Fruit fly (Drosophila melanogaster): ENCODE results near the gene ETHR.

ETHR gene

dm6 chr3R:21297387-21297956 is 50.7 kb downstream of the ETHR start:
- TF ChIP-seq tai (GFP tag; optimal IDR thresholded peaks at IDR 0.05) (peak; percentile 61), sv (GFP tag; optimal IDR thresholded peaks at IDR 0.05) (no peak), rgr (GFP tag; optimal IDR thresholded peaks at IDR 0.05) (peak; percentile 40), fru (GFP tag; optimal IDR thresholded peaks at IDR 0.05) (no peak), GATAd (GFP tag; optimal IDR thresholded peaks at IDR 0.05) (no peak), Hr83 (GFP tag; optimal IDR thresholded peaks at IDR 0.05; ENCODE audit: poor library complexity, severe bottlenecking) (peak; percentile 87), woc (GFP tag; optimal IDR thresholded peaks at IDR 0.05) (peak; percentile 1), usp (GFP tag; optimal IDR thresholded peaks at IDR 0.05) (no peak), Dfd (GFP tag; optimal IDR thresholded peaks at IDR 0.05) (no peak), Rel (GFP tag; optimal IDR thresholded peaks at IDR 0.05) (no peak), Rel (tag; optimal IDR thresholded peaks at IDR 0.05) (peak; percentile 55), Vsx2 (GFP tag; optimal IDR thresholded peaks at IDR 0.05; ENCODE audit: partially characterized antibody) (no peak), Mio (GFP tag; optimal IDR thresholded peaks at IDR 0.05) (no peak), Dif (GFP tag; optimal IDR thresholded peaks at IDR 0.05; ENCODE audit: partially characterized antibody) (peak; percentile 82), HLH106 (tag; optimal IDR thresholded peaks at IDR 0.05) (no peak), dmrt93B (GFP tag; optimal IDR thresholded peaks at IDR 0.05) (no peak), ey (GFP tag; optimal IDR thresholded peaks at IDR 0.05) (no peak), Jra (GFP tag; optimal IDR thresholded peaks at IDR 0.05) (peak; percentile 68), N (GFP tag; optimal IDR thresholded peaks at IDR 0.05) (no peak), brk (GFP tag; optimal IDR thresholded peaks at IDR 0.05) (peak; percentile 84), psq (GFP tag; optimal IDR thresholded peaks at IDR 0.05) (peak; percentile 49), h (GFP tag; optimal IDR thresholded peaks at IDR 0.05) (peak; percentile 72), sage (GFP tag; optimal IDR thresholded peaks at IDR 0.05) (peak; percentile 89), foxo (GFP tag; optimal IDR thresholded peaks at IDR 0.05) (peak in 1 of 2 experiments; percentile 2), Sp1 (GFP tag; optimal IDR thresholded peaks at IDR 0.05) (no peak), pan (optimal IDR thresholded peaks at IDR 0.05) (no peak), dl (GFP tag; optimal IDR thresholded peaks at IDR 0.05; ENCODE audit: insufficient read depth in 1 of 2, partially characterized antibody in 2 of 2) (peak; percentile 27 to 61), jim (GFP tag; optimal IDR thresholded peaks at IDR 0.05) (no peak), CrebA (GFP tag; optimal IDR thresholded peaks at IDR 0.05; ENCODE audit: borderline replicate concordance) (peak; percentile 92), Abd-B (GFP tag; optimal IDR thresholded peaks at IDR 0.05) (no peak), CG9705 (GFP tag; optimal IDR thresholded peaks at IDR 0.05) (no peak), Hnf4 (GFP tag; optimal IDR thresholded peaks at IDR 0.05) (peak; percentile 51), OdsH (GFP tag; optimal IDR thresholded peaks at IDR 0.05) (peak; percentile 14), dsf (GFP tag; optimal IDR thresholded peaks at IDR 0.05; ENCODE audit: borderline replicate concordance) (peak; percentile 9), br (GFP tag; optimal IDR thresholded peaks at IDR 0.05) (peak; percentile 55), Myc (optimal IDR thresholded peaks at IDR 0.05) (no peak), CG32264 (GFP tag; optimal IDR thresholded peaks at IDR 0.05) (peak; percentile 43), lola (GFP tag; optimal IDR thresholded peaks at IDR 0.05) (no peak), Hr78 (GFP tag; optimal IDR thresholded peaks at IDR 0.05) (no peak)
